Fruit fly (Drosophila melanogaster) whole organism, wandering third instar larva: ENCODE results near the gene CG15767.

ENCODE experiments used
- Abd-B ChIP-seq: fragments of >200 bp; optimal IDR thresholded peaks from 2 replicates; lab custom pipeline; 2017; ENCODE audit warnings: missing biosample characterization, missing genetic modification characterization
- CG32264 ChIP-seq: fragments of 200-800 bp; sonication (Bioruptor generic); optimal IDR thresholded peaks from 2 replicates; lab custom pipeline; 2016; ENCODE audit warnings: missing biosample characterization, missing genetic modification characterization
- CG9705 ChIP-seq: fragments of 200-800 bp; sonication (Bioruptor generic); optimal IDR thresholded peaks from 2 replicates; lab custom pipeline; 2018; ENCODE audit warnings: missing biosample characterization, mild to moderate bottlenecking, missing genetic modification characterization
- CrebA ChIP-seq: fragments of 200-800 bp; sonication (Bioruptor generic); optimal IDR thresholded peaks from 2 replicates; lab custom pipeline; 2016; ENCODE audit warnings: missing biosample characterization, mild to moderate bottlenecking, missing genetic modification characterization, borderline replicate concordance
- Dfd ChIP-seq: fragments of >200 bp; optimal IDR thresholded peaks from 2 replicates; lab custom pipeline; 2017; ENCODE audit warnings: missing biosample characterization, missing genetic modification characterization
- GATAd ChIP-seq: sonication (Bioruptor generic); optimal IDR thresholded peaks from 2 replicates; lab custom pipeline; 2016; ENCODE audit warnings: missing biosample characterization, missing genetic modification characterization
- HLH106 ChIP-seq: fragments of 200-800 bp; optimal IDR thresholded peaks from 3 replicates; lab custom pipeline; 2019; ENCODE audit warnings: missing biosample characterization, mild to moderate bottlenecking, missing genetic modification characterization, moderate library complexity
- Hnf4 ChIP-seq: fragments of 200-800 bp; sonication (Bioruptor generic); optimal IDR thresholded peaks from 2 replicates; lab custom pipeline; 2016; ENCODE audit warnings: missing biosample characterization, mild to moderate bottlenecking, missing genetic modification characterization
- Hr83 ChIP-seq: fragments of 200-300 bp; sonication (Bioruptor generic); optimal IDR thresholded peaks from 2 replicates; lab custom pipeline; 2016; ENCODE audit warnings: missing biosample characterization, mild to moderate bottlenecking, missing genetic modification characterization, moderate library complexity; ENCODE audit not compliant: poor library complexity, severe bottlenecking
- Jra ChIP-seq: sonication (Bioruptor generic); optimal IDR thresholded peaks from 2 replicates; lab custom pipeline; 2016; ENCODE audit warnings: missing biosample characterization, missing genetic modification characterization
- Mio ChIP-seq: sonication (Bioruptor generic); optimal IDR thresholded peaks from 2 replicates; lab custom pipeline; 2016; ENCODE audit warnings: missing biosample characterization, missing genetic modification characterization
- Myc ChIP-seq: fragments of >200 bp; optimal IDR thresholded peaks from 2 replicates; lab custom pipeline; 2017
- N ChIP-seq: fragments of >200 bp; optimal IDR thresholded peaks from 2 replicates; lab custom pipeline; 2018; ENCODE audit warnings: missing biosample characterization, missing external identifiers, missing genetic modification characterization
- Rel ChIP-seq, 2 experiments: fragments of 200-800 bp; sonication (Bioruptor generic) in 1 of 2; optimal IDR thresholded peaks; 2 replicates in 1 of 2; 3 replicates in 1 of 2; lab custom pipeline; 2016 to 2019; ENCODE audit warnings: mild to moderate bottlenecking in 2 of 2, missing biosample characterization in 2 of 2, missing genetic modification characterization in 2 of 2, moderate library complexity in 1 of 2
- Sp1 ChIP-seq: fragments of 200-800 bp; sonication (Bioruptor generic); optimal IDR thresholded peaks from 3 replicates; lab custom pipeline; 2019; ENCODE audit warnings: missing biosample characterization, mild to moderate bottlenecking, missing genetic modification characterization, moderate library complexity
- Vsx2 ChIP-seq: fragments of 200-300, 225-300 bp; sonication (Bioruptor generic); optimal IDR thresholded peaks from 2 replicates; lab custom pipeline; 2018; ENCODE audit warnings: missing biosample characterization, missing genetic modification characterization; ENCODE audit not compliant: partially characterized antibody
- br ChIP-seq: fragments of 200-800 bp; sonication (Bioruptor generic); optimal IDR thresholded peaks from 2 replicates; lab custom pipeline; 2016; ENCODE audit warnings: missing biosample characterization, missing genetic modification characterization
- brk ChIP-seq: fragments of 200-800 bp; sonication (Bioruptor generic); optimal IDR thresholded peaks from 2 replicates; lab custom pipeline; 2016; ENCODE audit warnings: missing biosample characterization, mild to moderate bottlenecking, missing genetic modification characterization
- dl ChIP-seq, 2 experiments: fragments of 175-275, 200-275 bp in 1 of 2; fragments of 200-275 bp in 1 of 2; sonication (Bioruptor generic); optimal IDR thresholded peaks; lab custom pipeline; 2018; ENCODE audit warnings: mild to moderate bottlenecking in 2 of 2, missing biosample characterization in 2 of 2, missing genetic modification characterization in 2 of 2, moderate library complexity in 2 of 2; ENCODE audit not compliant: partially characterized antibody in 2 of 2, insufficient read depth in 1 of 2
- dsf ChIP-seq: sonication (Bioruptor generic); optimal IDR thresholded peaks from 2 replicates; lab custom pipeline; 2016; ENCODE audit warnings: missing biosample characterization, missing genetic modification characterization, borderline replicate concordance
- ey ChIP-seq: fragments of 200-800 bp; sonication (Bioruptor generic); optimal IDR thresholded peaks from 2 replicates; lab custom pipeline; 2016; ENCODE audit warnings: missing biosample characterization, missing genetic modification characterization
- foxo ChIP-seq, 2 experiments: fragments of 200-800 bp; sonication (Bioruptor generic); optimal IDR thresholded peaks; 2 replicates in 1 of 2; 3 replicates in 1 of 2; lab custom pipeline; 2016 to 2017; ENCODE audit warnings: missing biosample characterization in 2 of 2, missing genetic modification characterization in 2 of 2
- fru ChIP-seq: fragments of 200-800 bp; sonication (Bioruptor generic); optimal IDR thresholded peaks from 3 replicates; lab custom pipeline; 2016; ENCODE audit warnings: missing biosample characterization, mild to moderate bottlenecking, missing genetic modification characterization
- h ChIP-seq: fragments of 200-800 bp; sonication (Bioruptor generic); optimal IDR thresholded peaks from 3 replicates; lab custom pipeline; 2016; ENCODE audit warnings: missing biosample characterization, mild to moderate bottlenecking, missing genetic modification characterization
- jim ChIP-seq: fragments of 175-275, 200-325 bp; sonication (Bioruptor generic); optimal IDR thresholded peaks from 2 replicates; lab custom pipeline; 2016; ENCODE audit warnings: missing biosample characterization, mild to moderate bottlenecking, missing genetic modification characterization
- lola ChIP-seq: fragments of >200 bp; optimal IDR thresholded peaks from 2 replicates; lab custom pipeline; 2017; ENCODE audit warnings: missing biosample characterization, missing genetic modification characterization
- pan ChIP-seq: fragments of >200 bp; optimal IDR thresholded peaks from 2 replicates; lab custom pipeline; 2017
- psq ChIP-seq: fragments of 200-800 bp; sonication (Bioruptor generic); optimal IDR thresholded peaks from 3 replicates; lab custom pipeline; 2017; ENCODE audit warnings: missing biosample characterization, mild to moderate bottlenecking, missing genetic modification characterization, moderate library complexity
- rgr ChIP-seq: fragments of 200-800 bp; sonication (Bioruptor generic); optimal IDR thresholded peaks from 3 replicates; lab custom pipeline; 2016; ENCODE audit warnings: missing biosample characterization, mild to moderate bottlenecking, missing genetic modification characterization
- sage ChIP-seq: fragments of 200-800 bp; sonication (Bioruptor generic); optimal IDR thresholded peaks from 2 replicates; lab custom pipeline; 2016; ENCODE audit warnings: missing biosample characterization, mild to moderate bottlenecking, missing genetic modification characterization
- sv ChIP-seq: fragments of 200-800 bp; sonication (Bioruptor generic); optimal IDR thresholded peaks from 3 replicates; lab custom pipeline; 2016; ENCODE audit warnings: missing biosample characterization, missing genetic modification characterization
- tai ChIP-seq: sonication (Bioruptor generic); optimal IDR thresholded peaks from 2 replicates; lab custom pipeline; 2016; ENCODE audit warnings: missing biosample characterization, missing genetic modification characterization
- usp ChIP-seq: fragments of >200 bp; optimal IDR thresholded peaks from 2 replicates; lab custom pipeline; 2017; ENCODE audit warnings: missing biosample characterization, missing genetic modification characterization

The CG15767 gene

DNA sequence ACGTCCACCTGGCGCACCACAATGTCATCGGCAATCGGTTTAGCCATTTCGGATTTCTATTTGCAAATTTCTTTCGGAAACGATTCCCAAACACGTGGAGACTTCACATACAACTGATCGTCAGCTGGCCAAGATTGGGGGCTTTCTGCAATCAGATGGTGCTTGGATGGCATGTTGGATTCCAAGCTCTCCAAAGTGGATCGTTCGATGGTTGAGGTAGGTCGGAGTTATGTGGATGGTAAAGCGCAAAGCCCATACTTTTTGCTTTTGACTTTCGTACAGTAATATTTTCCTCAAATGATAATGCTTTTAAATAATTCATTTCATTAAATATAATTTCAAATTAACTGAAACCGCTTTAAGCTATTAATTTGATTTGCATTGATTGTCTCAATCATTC is 26.4 kb downstream of the CG15767 start, which contains the start of gene AgmNAT:
Gene AgmNAT (minus strand): TSS at position 101 of the 400 bp plus-strand sequence.
- no peak for TF ChIP-seq Jra (GFP tag; lab: Kevin White, UChicago)
- no peak for TF ChIP-seq brk (GFP tag; lab: Kevin White, UChicago)
- no peak for TF ChIP-seq CG9705 (GFP tag; lab: Kevin White, UChicago)

DNA sequence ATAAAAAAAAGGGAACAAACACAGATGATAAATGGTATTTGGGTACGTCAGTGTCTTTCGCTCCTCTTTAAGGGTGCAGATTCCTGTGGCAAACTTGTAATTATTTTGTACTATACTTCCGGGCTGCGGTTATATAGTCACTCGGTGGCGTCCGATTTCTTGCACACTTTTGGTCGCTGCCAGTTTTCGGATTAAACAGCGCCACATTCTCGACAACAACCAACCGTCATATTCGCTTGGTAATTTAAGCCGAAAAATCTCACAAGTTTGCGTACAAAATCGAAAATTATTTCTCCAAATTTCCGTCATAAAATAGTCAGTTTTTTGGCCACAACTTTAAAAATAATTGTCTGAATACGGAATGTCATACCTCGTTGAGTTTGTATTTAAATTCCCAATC is 27.9 kb downstream of the CG15767 start:
- TF ChIP-seq pan (lab: Kevin White, UChicago), result no peak
- no peak for TF ChIP-seq HLH106
- peak; percentile 63 for TF ChIP-seq Myc (lab: Kevin White, UChicago)

DNA sequence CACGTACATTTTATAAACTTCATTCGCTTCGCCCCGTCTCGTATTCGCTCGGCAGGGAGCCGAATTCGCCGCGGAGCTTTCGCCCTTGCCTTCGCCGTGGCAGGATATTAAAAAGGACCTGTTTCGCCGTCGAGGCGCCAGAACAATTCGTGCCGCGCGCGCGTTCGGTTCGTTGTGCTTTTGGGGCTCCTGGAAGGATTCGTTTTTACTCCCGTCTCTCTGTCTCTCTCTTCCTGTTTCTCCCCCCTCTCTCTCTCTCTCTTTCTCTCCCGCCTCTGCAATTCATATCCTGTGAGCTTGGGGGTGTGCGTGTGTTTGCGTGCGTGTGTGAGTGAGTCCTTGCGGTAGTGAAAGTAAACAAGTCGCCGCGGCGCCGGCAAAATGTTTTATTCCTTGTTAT is 29.1 kb downstream of the CG15767 start, which contains the start of gene CG15765:
Gene CG15765 (plus strand): TSS at position 132 of the 400 bp plus-strand sequence.
- TF ChIP-seq CG32264 (no peak), N (GFP tag; lab: Kevin White, UChicago) (no peak), ey (no peak), jim (GFP tag; lab: Kevin White, UChicago) (no peak), Hr83 (no peak), Mio (GFP tag; lab: Kevin White, UChicago) (no peak), usp (GFP tag; lab: Kevin White, UChicago) (no peak), sage (GFP tag; lab: Kevin White, UChicago) (no peak), Hnf4 (GFP tag; lab: Kevin White, UChicago) (no peak), psq (GFP tag; lab: Kevin White, UChicago) (no peak), sv (GFP tag; lab: Kevin White, UChicago) (no peak), Myc (lab: Kevin White, UChicago) (no peak), br (GFP tag; lab: Kevin White, UChicago) (no peak), dsf (GFP tag; lab: Kevin White, UChicago) (no peak), brk (GFP tag; lab: Kevin White, UChicago) (no peak), Abd-B (GFP tag; lab: Kevin White, UChicago) (no peak), Rel (GFP tag; optimal IDR thresholded peaks at IDR 0.05; lab: Kevin White, UChicago) (no peak), Rel (tag; optimal IDR thresholded peaks at IDR 0.05; lab: Kevin White, UChicago) (no peak), lola (GFP tag; lab: Kevin White, UChicago) (no peak), fru (GFP tag; lab: Kevin White, UChicago) (no peak)
- TF ChIP-seq, all 38 proteins: peak for 0

DNA sequence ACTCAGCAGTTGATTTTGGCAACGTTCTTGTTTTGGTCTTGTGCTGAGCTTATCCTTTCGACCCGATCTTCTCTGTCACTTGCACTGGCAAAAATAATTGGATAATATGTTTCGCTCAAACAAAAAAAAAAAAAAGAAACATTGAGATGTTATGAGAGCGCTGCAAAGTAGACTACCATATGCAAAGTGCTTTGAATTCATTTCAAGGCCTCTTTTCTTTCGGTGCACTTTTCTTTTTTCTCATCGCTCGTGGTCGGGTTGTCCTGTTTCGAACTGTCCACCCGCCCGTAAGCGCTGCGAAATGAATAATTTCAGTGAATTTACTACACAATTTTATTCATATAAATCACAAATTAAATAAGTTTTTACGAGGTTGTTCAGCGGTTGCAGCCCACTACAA is 30.7 kb downstream of the CG15767 start:
- TF ChIP-seq GATAd (no peak), h (GFP tag; lab: Kevin White, UChicago) (peak; percentile 2), HLH106 (peak; percentile 11), Sp1 (no peak), Rel (GFP tag; optimal IDR thresholded peaks at IDR 0.05; lab: Kevin White, UChicago) (no peak), Rel (tag; optimal IDR thresholded peaks at IDR 0.05; lab: Kevin White, UChicago) (no peak), Dfd (no peak), CG32264 (no peak), brk (GFP tag; lab: Kevin White, UChicago) (no peak), psq (GFP tag; lab: Kevin White, UChicago) (no peak), dl (GFP tag; optimal IDR thresholded peaks at IDR 0.05; lab: Kevin White, UChicago; ENCODE audit: insufficient read depth in 1 of 2, partially characterized antibody in 2 of 2) (no peak), dsf (GFP tag; lab: Kevin White, UChicago) (no peak), foxo (GFP tag; optimal IDR thresholded peaks at IDR 0.05; lab: Kevin White, UChicago) (peak in 1 of 2 experiments; percentile 31), Abd-B (GFP tag; lab: Kevin White, UChicago) (no peak), usp (GFP tag; lab: Kevin White, UChicago) (no peak), fru (GFP tag; lab: Kevin White, UChicago) (peak; percentile 1), N (GFP tag; lab: Kevin White, UChicago) (no peak), Hr83 (no peak), Myc (lab: Kevin White, UChicago) (no peak), CrebA (no peak), rgr (GFP tag; lab: Kevin White, UChicago) (no peak), pan (lab: Kevin White, UChicago) (no peak), tai (GFP tag; lab: Kevin White, UChicago) (no peak), ey (no peak), Vsx2 (GFP tag; lab: Kevin White, UChicago) (no peak)
- TF ChIP-seq, all 38 proteins: peak for 4
